Fruit fly (Drosophila melanogaster): ENCODE results near the gene CG5087.
A peak's percentile ranks its signal among the peaks of the same experiment; 100 is the strongest.

Gene CG5087

DNA sequence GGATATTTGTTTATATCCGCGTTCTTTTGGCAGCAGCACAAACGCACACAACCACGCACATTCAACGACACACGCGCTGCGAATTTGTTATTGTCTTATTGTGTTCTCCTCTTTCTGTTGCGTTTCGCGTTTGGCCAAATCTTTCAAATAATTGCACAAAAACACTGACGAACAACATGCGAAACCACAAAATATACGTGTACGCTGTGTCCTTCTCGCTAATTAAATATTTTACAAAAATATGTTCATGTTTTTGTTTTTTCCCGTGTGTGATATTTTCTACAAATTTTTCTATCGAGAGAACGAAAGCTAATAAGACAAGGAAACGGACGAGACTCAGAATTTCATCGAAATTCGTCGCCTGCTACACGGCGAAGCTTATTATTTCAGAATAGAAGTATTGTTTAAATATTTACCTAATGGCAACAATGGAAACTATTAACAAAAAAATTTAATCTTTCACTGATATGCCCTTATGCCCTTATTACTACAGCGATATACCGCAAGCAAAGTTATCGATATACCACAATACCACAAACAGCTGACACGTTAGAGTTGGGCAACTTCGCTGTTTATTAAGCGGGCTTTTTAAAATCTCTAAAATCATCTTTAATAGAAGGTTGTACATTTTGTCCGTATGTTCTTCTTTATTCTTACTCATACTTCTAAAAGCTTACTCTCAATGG lies 43.9 kb upstream of the CG5087 start, which contains the start of the genes CG43783 and orb2 (continued):
- no peak for TF ChIP-seq Dif (GFP tag; optimal IDR thresholded peaks at IDR 0.05; ENCODE audit: partially characterized antibody)
- TF ChIP-seq Hr78 (GFP tag; optimal IDR thresholded peaks at IDR 0.05): no peak
- no peak for TF ChIP-seq HLH106 (tag; optimal IDR thresholded peaks at IDR 0.05)
- TF ChIP-seq pan (optimal IDR thresholded peaks at IDR 0.05): no peak

DNA sequence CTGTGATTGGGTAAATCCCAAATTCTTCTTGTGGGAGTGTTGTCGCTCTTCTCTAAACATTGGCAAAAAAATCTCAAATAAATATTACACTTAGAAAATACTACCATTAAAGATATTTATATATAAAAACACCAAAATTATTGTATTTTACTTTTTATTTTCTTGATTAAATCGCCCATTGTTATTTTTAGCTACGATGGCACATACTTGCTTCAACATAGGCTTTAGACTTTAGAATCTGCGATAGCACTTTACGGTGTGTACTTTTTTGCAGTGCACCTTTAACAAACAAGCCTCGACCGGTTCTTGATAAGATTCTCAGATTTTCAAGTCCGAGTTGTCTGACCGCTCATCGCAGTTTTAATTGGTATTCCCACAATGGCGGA lies 43.3 kb upstream of the CG5087 start, which contains the start of gene GNBP3:
Gene GNBP3 (plus strand): TSS at position 374 of the 386 bp plus-strand sequence.
- TF ChIP-seq Hr83 (GFP tag; optimal IDR thresholded peaks at IDR 0.05; ENCODE audit: poor library complexity, severe bottlenecking) (peak; percentile 48), Dif (GFP tag; optimal IDR thresholded peaks at IDR 0.05; ENCODE audit: partially characterized antibody) (peak; percentile 46), usp (GFP tag; optimal IDR thresholded peaks at IDR 0.05) (no peak), jim (GFP tag; optimal IDR thresholded peaks at IDR 0.05) (peak; percentile 10), foxo (GFP tag; optimal IDR thresholded peaks at IDR 0.05) (peak in 1 of 2 experiments; percentile 96), h (GFP tag; optimal IDR thresholded peaks at IDR 0.05) (peak; percentile 95), dsf (GFP tag; optimal IDR thresholded peaks at IDR 0.05; ENCODE audit: borderline replicate concordance) (no peak), OdsH (GFP tag; optimal IDR thresholded peaks at IDR 0.05) (peak; percentile 92), Abd-B (GFP tag; optimal IDR thresholded peaks at IDR 0.05) (no peak), lola (GFP tag; optimal IDR thresholded peaks at IDR 0.05) (no peak), pan (optimal IDR thresholded peaks at IDR 0.05) (no peak), rgr (GFP tag; optimal IDR thresholded peaks at IDR 0.05) (peak; percentile 95), Rel (GFP tag; optimal IDR thresholded peaks at IDR 0.05) (peak; percentile 93), Rel (tag; optimal IDR thresholded peaks at IDR 0.05) (peak; percentile 96), CG9705 (GFP tag; optimal IDR thresholded peaks at IDR 0.05) (peak; percentile 79), Sp1 (GFP tag; optimal IDR thresholded peaks at IDR 0.05) (peak; percentile 96), CrebA (GFP tag; optimal IDR thresholded peaks at IDR 0.05; ENCODE audit: borderline replicate concordance) (no peak), psq (GFP tag; optimal IDR thresholded peaks at IDR 0.05) (peak; percentile 84), Dfd (GFP tag; optimal IDR thresholded peaks at IDR 0.05) (no peak), GATAd (GFP tag; optimal IDR thresholded peaks at IDR 0.05) (peak; percentile 3), dl (GFP tag; optimal IDR thresholded peaks at IDR 0.05; ENCODE audit: insufficient read depth in 1 of 2, partially characterized antibody in 2 of 2) (no peak), Mio (GFP tag; optimal IDR thresholded peaks at IDR 0.05) (no peak), sage (GFP tag; optimal IDR thresholded peaks at IDR 0.05) (peak; percentile 96), ey (GFP tag; optimal IDR thresholded peaks at IDR 0.05) (peak; percentile 83), sv (GFP tag; optimal IDR thresholded peaks at IDR 0.05) (no peak), tai (GFP tag; optimal IDR thresholded peaks at IDR 0.05) (no peak), Myc (optimal IDR thresholded peaks at IDR 0.05) (no peak), dmrt93B (GFP tag; optimal IDR thresholded peaks at IDR 0.05) (peak; percentile 86), woc (GFP tag; optimal IDR thresholded peaks at IDR 0.05) (no peak), HLH106 (tag; optimal IDR thresholded peaks at IDR 0.05) (peak; percentile 93), Hr78 (GFP tag; optimal IDR thresholded peaks at IDR 0.05) (no peak), Hnf4 (GFP tag; optimal IDR thresholded peaks at IDR 0.05) (no peak), N (GFP tag; optimal IDR thresholded peaks at IDR 0.05) (no peak), Vsx2 (GFP tag; optimal IDR thresholded peaks at IDR 0.05; ENCODE audit: partially characterized antibody) (peak; percentile 42), brk (GFP tag; optimal IDR thresholded peaks at IDR 0.05) (no peak), Jra (GFP tag; optimal IDR thresholded peaks at IDR 0.05) (no peak), fru (GFP tag; optimal IDR thresholded peaks at IDR 0.05) (peak; percentile 60), br (GFP tag; optimal IDR thresholded peaks at IDR 0.05) (peak; percentile 91), CG32264 (GFP tag; optimal IDR thresholded peaks at IDR 0.05) (peak; percentile 72)

DNA sequence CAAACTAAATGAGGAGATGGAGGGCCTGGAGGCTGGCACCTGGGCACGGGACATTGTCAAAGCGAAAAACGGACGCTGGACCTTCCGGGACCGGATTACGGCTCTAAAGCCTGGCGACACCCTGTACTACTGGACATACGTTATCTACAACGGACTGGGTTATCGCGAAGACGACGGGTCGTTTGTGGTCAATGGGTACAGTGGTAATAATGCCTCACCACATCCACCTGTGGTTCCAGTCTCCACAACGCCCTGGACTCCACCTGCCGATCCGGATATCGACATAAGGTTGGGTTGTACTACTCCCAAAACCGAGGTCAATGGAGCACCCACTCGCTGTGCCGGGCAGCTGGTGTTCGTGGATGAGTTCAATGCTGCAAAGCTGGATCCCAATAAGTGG lies 42.8 kb upstream of the CG5087 start:
- no peak for TF ChIP-seq h (GFP tag; optimal IDR thresholded peaks at IDR 0.05)
- TF ChIP-seq foxo (GFP tag; optimal IDR thresholded peaks at IDR 0.05): no peak
- no peak for TF ChIP-seq fru (GFP tag; optimal IDR thresholded peaks at IDR 0.05)
- TF ChIP-seq CG9705 (GFP tag; optimal IDR thresholded peaks at IDR 0.05): no peak
- TF ChIP-seq rgr (GFP tag; optimal IDR thresholded peaks at IDR 0.05): no peak
- TF ChIP-seq Dfd (GFP tag; optimal IDR thresholded peaks at IDR 0.05): no peak
- TF ChIP-seq N (GFP tag; optimal IDR thresholded peaks at IDR 0.05): no peak
- no peak for TF ChIP-seq sage (GFP tag; optimal IDR thresholded peaks at IDR 0.05)
- no peak for TF ChIP-seq brk (GFP tag; optimal IDR thresholded peaks at IDR 0.05)

Data from whole organism, wandering third instar larva.